Fruit fly (Drosophila melanogaster): ENCODE data around the gene CG1924.

The CG1924 gene

dm6 chrX:12178526-12178925 lies at the start of gene CG1924:
Gene CG1924, minus strand, starts transcription at chrX:12178626.
- TF ChIP-seq CG7101 (tag; optimal IDR thresholded peaks at IDR 0.05) (no peak), Clk (GFP tag; optimal IDR thresholded peaks at IDR 0.05) (no peak), CG1620 (GFP tag; optimal IDR thresholded peaks at IDR 0.05) (no peak), CG12768 (GFP tag; optimal IDR thresholded peaks at IDR 0.05) (no peak), Mnt (GFP tag; optimal IDR thresholded peaks at IDR 0.05) (no peak), CG5204 (GFP tag; optimal IDR thresholded peaks at IDR 0.05) (no peak), CG33017 (tag; optimal IDR thresholded peaks at IDR 0.05) (no peak), Hr96 (GFP tag; optimal IDR thresholded peaks at IDR 0.05) (no peak)

- TF ChIP-seq pad (GFP tag; optimal IDR thresholded peaks at IDR 0.05) (no peak), CG5204 (GFP tag; optimal IDR thresholded peaks at IDR 0.05) (no peak), CG14711 (tag; optimal IDR thresholded peaks at IDR 0.05) (no peak), Mnt (GFP tag; optimal IDR thresholded peaks at IDR 0.05) (no peak), CG7101 (tag; optimal IDR thresholded peaks at IDR 0.05) (no peak), cnc (optimal IDR thresholded peaks at IDR 0.05) (no peak), cic (GFP tag; optimal IDR thresholded peaks at IDR 0.05) (no peak)
These were observed 49.5 kb upstream of the CG1924 start for dm6 chrX:12227975-12228374.

- TF ChIP-seq Hr96 (GFP tag; optimal IDR thresholded peaks at IDR 0.05) (no peak), tj (GFP tag; optimal IDR thresholded peaks at IDR 0.05) (no peak), Clk (GFP tag; optimal IDR thresholded peaks at IDR 0.05) (no peak), kay (GFP tag; ENCODE audit: borderline replicate concordance) (no peak), CG12768 (GFP tag; optimal IDR thresholded peaks at IDR 0.05) (no peak), cic (GFP tag; optimal IDR thresholded peaks at IDR 0.05) (no peak), CG7045 (GFP tag; optimal IDR thresholded peaks at IDR 0.05) (no peak), toe (GFP tag; optimal IDR thresholded peaks at IDR 0.05) (no peak), cnc (optimal IDR thresholded peaks at IDR 0.05) (no peak), CG5204 (GFP tag; optimal IDR thresholded peaks at IDR 0.05) (no peak)
These were observed 48.1 kb upstream of the CG1924 start for dm6 chrX:12226561-12226960.

dm6 chrX:12225325-12225972 lies 47.0 kb upstream of the CG1924 start:
- TF ChIP-seq Crg-1 (GFP tag; optimal IDR thresholded peaks at IDR 0.05) (no peak), tj (GFP tag; optimal IDR thresholded peaks at IDR 0.05) (no peak), kay (GFP tag; ENCODE audit: borderline replicate concordance) (no peak), CG7101 (tag; optimal IDR thresholded peaks at IDR 0.05) (no peak), CG1620 (GFP tag; optimal IDR thresholded peaks at IDR 0.05) (no peak), bab1 (GFP tag; optimal IDR thresholded peaks at IDR 0.05) (no peak), pad (GFP tag; optimal IDR thresholded peaks at IDR 0.05) (no peak), ovo (GFP tag; optimal IDR thresholded peaks at IDR 0.05) (no peak), CG12768 (GFP tag; optimal IDR thresholded peaks at IDR 0.05) (no peak), cnc (optimal IDR thresholded peaks at IDR 0.05) (no peak), CG7045 (GFP tag; optimal IDR thresholded peaks at IDR 0.05) (no peak), toe (GFP tag; optimal IDR thresholded peaks at IDR 0.05) (no peak), CG11617 (GFP tag; optimal IDR thresholded peaks at IDR 0.05) (no peak), Mnt (GFP tag; optimal IDR thresholded peaks at IDR 0.05) (no peak), cic (GFP tag; optimal IDR thresholded peaks at IDR 0.05) (no peak), Clk (GFP tag; optimal IDR thresholded peaks at IDR 0.05) (no peak), Hr96 (GFP tag; optimal IDR thresholded peaks at IDR 0.05) (no peak)

dm6 chrX:12222890-12223345 lies 44.5 kb upstream of the CG1924 start:
- TF ChIP-seq Hr96 (GFP tag; optimal IDR thresholded peaks at IDR 0.05), result no peak
- TF ChIP-seq CG12768 (GFP tag; optimal IDR thresholded peaks at IDR 0.05), result no peak
- no peak for TF ChIP-seq tj (GFP tag; optimal IDR thresholded peaks at IDR 0.05)
- TF ChIP-seq CG14711 (tag; optimal IDR thresholded peaks at IDR 0.05), result no peak
- no peak for TF ChIP-seq Mnt (GFP tag; optimal IDR thresholded peaks at IDR 0.05)
- no peak for TF ChIP-seq bab1 (GFP tag; optimal IDR thresholded peaks at IDR 0.05)
- no peak for TF ChIP-seq Crg-1 (GFP tag; optimal IDR thresholded peaks at IDR 0.05)
- TF ChIP-seq CG7101 (tag; optimal IDR thresholded peaks at IDR 0.05), result no peak
- no peak for TF ChIP-seq cnc (optimal IDR thresholded peaks at IDR 0.05)
- no peak for TF ChIP-seq CG5204 (GFP tag; optimal IDR thresholded peaks at IDR 0.05)
- TF ChIP-seq pad (GFP tag; optimal IDR thresholded peaks at IDR 0.05), result no peak
- TF ChIP-seq CG1620 (GFP tag; optimal IDR thresholded peaks at IDR 0.05), result no peak
- TF ChIP-seq Clk (GFP tag; optimal IDR thresholded peaks at IDR 0.05), result no peak
- no peak for TF ChIP-seq CG7045 (GFP tag; optimal IDR thresholded peaks at IDR 0.05)
- no peak for TF ChIP-seq kay (GFP tag; ENCODE audit: borderline replicate concordance)
- no peak for TF ChIP-seq cic (GFP tag; optimal IDR thresholded peaks at IDR 0.05)
- TF ChIP-seq ovo (GFP tag; optimal IDR thresholded peaks at IDR 0.05), result no peak
- no peak for TF ChIP-seq CG33017 (tag; optimal IDR thresholded peaks at IDR 0.05)
- no peak for TF ChIP-seq toe (GFP tag; optimal IDR thresholded peaks at IDR 0.05)

dm6 chrX:12221496-12221895 lies 43.1 kb upstream of the CG1924 start:
- TF ChIP-seq CG33017 (tag; optimal IDR thresholded peaks at IDR 0.05), result no peak
- no peak for TF ChIP-seq Hr96 (GFP tag; optimal IDR thresholded peaks at IDR 0.05)
- TF ChIP-seq kay (GFP tag; ENCODE audit: borderline replicate concordance), result no peak
- no peak for TF ChIP-seq CG7101 (tag; optimal IDR thresholded peaks at IDR 0.05)
- TF ChIP-seq CG1620 (GFP tag; optimal IDR thresholded peaks at IDR 0.05), result no peak
- no peak for TF ChIP-seq tj (GFP tag; optimal IDR thresholded peaks at IDR 0.05)

- TF ChIP-seq pad (GFP tag; optimal IDR thresholded peaks at IDR 0.05) (no peak), Clk (GFP tag; optimal IDR thresholded peaks at IDR 0.05) (no peak), Crg-1 (GFP tag; optimal IDR thresholded peaks at IDR 0.05) (no peak), toe (GFP tag; optimal IDR thresholded peaks at IDR 0.05) (no peak), CG33017 (tag; optimal IDR thresholded peaks at IDR 0.05) (no peak), tj (GFP tag; optimal IDR thresholded peaks at IDR 0.05) (no peak), CG5204 (GFP tag; optimal IDR thresholded peaks at IDR 0.05) (no peak), cnc (optimal IDR thresholded peaks at IDR 0.05) (no peak), CG14711 (tag; optimal IDR thresholded peaks at IDR 0.05) (no peak)
These were observed 39.1 kb upstream of the CG1924 start for dm6 chrX:12217572-12217971.
